Fruit fly (Drosophila melanogaster): Measurements from ENCODE around the gene ihog.
A peak's percentile ranks its signal among the peaks of the same experiment; 100 is the strongest.

ihog gene

dm6 chr2L:6925114-6925513 is 23.5 kb downstream of the ihog start:
- TF ChIP-seq noc (tag; optimal IDR thresholded peaks at IDR 0.05), result no peak

DNA sequence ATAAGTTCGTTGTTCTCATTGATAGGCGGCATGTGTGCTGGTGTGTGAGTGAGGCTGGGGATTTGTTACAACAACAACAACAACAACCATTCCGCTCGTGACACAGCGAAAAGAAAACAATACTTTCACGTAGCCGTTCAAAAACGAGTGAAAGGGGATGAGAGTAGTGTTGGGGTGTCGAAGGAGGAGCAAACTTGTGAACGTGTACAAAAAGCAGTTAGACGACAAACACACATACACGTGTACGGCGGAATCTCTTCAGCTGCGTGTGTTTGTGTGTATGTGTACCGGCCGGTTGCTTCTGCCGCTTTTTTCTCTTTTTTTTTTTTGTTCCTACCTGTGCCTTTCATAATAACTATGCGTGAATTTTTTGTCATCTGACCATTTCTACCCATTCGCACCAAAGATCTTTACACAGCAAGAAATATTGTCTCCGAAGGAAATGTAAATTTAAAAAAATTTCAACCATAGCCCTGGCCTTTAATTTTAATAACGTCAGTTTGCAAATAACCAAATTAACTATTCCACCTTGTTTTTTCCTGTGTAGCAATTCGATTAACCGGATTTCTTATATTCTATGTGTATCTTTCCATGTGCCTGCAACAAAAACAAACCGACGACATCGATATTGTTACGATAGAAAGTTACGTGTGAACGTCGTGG is 26.4 kb downstream of the ihog start:
- peak; percentile 81 for TF ChIP-seq noc (tag; optimal IDR thresholded peaks at IDR 0.05)

DNA sequence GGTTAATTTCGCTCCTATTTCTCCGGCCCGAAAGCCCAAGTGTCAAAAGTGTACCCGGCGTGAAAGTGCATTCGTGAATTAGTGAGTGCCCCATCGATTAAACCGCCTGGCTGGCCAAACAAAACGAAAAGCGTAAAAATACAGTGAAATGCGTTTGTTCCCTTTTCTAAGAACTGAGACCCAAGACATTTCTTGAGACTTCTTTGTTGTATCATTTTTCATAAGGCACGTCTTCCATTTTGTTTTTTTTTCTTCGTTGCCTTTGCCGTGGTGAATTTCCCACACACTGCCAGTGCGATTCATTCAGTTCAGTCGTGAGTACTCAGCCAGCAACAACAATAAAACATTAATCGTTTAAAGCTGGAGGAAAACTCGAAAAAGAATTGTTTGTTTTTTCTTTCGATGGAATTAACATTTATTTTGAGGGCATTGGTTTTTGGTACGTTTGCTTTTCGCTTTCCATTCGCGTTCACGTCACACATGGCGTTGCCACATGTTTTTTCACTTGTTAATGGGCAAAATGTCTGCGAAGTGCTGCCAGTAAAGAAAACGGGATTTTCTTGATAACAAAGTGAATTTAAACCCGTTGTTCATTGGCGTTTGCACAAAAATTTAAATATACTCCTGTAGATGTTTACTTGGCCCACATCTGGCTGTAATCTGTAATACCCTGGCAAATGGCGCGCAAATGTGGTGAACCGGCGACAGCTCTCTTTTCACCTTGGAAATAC is 27.1 kb downstream of the ihog start:
- no peak for TF ChIP-seq noc (tag; optimal IDR thresholded peaks at IDR 0.05)

DNA sequence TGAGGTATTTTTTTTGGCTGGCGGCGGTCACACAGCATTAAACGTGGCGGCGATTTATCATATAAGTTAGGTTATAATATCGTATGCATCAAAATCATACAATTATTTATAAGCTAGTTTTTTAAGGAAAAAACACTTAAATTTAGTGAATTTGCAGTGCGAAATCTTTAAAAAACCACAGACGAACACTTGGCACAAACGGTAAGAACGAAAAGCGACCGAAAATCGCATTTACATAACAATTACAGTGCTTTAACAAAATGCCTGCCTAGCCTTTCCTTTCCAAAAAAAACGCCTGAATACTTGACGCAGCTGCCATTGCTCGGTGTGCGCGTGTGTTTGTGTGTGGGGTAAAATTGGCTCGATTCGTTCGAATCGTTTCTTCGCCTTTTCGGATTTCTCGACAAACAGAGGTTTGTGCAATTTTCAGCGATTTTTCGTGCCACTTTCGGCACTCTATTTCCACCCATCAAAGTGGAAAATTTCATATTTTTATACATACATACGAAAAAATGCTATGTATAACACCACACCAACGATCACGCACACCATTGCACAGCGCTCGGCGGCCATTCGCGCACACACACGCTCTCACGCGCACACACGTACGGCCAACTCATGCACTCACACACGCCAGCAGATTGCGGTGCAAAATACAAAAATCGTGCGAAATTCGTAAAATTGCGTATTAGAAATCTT is 27.8 kb downstream of the ihog start, which contains the start of gene Hrb27C:
Gene Hrb27C, plus strand, starts transcription at position 44 of the 699 bp plus-strand sequence.
- TF ChIP-seq noc (tag; optimal IDR thresholded peaks at IDR 0.05), result no peak

dm6 chr2L:6919850-6920660 is 28.6 kb downstream of the ihog start, which contains the start of gene x16:
Gene x16 (minus strand): TSS chr2L:6920210.
- TF ChIP-seq noc (tag; optimal IDR thresholded peaks at IDR 0.05), result no peak

DNA sequence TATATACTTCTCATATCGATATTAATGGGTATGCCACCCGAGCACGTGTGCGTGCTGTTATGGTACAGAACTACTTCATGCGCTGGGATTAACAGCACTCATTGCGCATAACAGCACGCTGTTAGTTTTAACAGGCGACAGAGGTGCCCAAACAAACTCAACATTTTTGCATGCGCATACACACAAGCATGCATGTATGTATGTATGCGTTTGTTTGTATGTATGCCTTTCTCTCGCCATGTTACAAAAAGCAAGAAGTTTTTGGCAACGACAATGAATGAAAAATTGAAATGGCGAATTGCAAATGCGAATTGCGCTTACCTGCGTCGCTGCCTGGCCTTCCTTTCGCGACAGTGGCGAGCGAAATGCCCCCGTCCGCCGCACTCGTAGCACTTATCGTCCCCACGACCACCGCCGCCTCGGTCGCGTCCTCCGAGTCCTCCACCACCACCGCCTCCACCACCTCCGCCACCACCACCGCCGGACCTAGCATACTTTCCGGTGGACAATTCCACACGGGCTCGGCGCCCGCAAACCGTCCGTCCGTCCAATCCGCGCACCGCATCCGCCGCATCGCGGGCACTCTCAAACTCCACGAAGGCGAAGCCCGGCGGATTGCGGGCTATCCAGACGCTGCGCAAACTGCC is 29.3 kb downstream of the ihog start:
- no peak for TF ChIP-seq noc (tag; optimal IDR thresholded peaks at IDR 0.05)

DNA sequence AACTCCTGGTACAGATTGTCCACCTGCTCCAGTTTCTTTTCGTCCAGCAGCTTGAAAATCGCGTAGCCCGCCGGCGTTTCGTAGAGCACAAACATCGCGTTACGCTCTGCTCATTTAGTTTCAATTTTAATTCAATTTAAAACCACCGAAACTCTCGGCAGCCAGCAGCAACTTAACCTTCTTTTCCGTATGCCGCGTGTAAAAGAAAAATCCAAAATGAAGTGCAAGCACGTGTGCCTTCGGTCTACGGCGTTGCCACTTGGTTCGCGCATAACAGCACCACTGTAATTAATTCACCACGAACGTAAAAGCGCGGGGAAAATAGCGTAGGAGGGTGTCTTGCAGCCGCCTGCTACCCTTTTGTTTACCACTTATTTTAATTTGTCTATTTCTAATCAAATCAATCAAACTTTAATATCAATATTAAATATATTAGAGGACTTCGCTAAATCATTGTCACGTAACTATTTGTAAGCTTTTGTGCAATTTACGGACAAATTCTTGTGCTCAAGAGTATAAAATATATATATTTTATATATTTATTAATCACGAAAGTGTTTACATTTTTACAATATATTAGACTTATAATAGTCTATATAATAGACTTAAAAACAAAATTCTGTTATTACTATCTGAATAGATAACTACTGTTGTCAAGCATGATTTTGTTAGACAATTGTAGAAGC is 29.9 kb downstream of the ihog start, which contains the start of gene nop5:
Gene nop5, minus strand, starts transcription at position 227 of the 686 bp plus-strand sequence.
- TF ChIP-seq noc (tag; optimal IDR thresholded peaks at IDR 0.05), result no peak

DNA sequence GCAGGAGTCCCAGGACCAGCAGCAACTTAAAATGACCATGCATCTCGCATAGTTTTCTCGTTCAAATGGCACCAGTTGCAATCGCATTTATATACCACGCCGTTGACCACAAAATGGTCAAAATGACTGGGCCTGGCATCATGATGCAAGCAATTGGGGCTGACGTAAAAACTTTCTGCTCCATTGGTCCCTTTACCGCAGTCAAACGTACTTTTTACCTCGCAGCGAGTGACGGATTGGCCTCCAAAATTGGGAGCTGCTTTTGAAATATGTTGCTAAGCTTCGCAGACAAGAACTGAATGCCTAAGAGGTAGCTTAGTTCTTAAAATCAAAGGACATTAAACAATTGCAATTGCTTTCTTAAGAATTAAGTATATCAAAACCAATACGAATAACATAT is 32.3 kb downstream of the ihog start, which contains the start of gene CG32829:
Gene CG32829, minus strand, starts transcription at position 101 of the 400 bp plus-strand sequence.
- no peak for TF ChIP-seq noc (tag; optimal IDR thresholded peaks at IDR 0.05)

- no peak for TF ChIP-seq noc (tag; optimal IDR thresholded peaks at IDR 0.05)
These were observed 34.6 kb downstream of the ihog start, which contains the start of gene Wee1 for dm6 chr2L:6913964-6914363. Gene Wee1 (minus strand): TSS chr2L:6914138.

DNA sequence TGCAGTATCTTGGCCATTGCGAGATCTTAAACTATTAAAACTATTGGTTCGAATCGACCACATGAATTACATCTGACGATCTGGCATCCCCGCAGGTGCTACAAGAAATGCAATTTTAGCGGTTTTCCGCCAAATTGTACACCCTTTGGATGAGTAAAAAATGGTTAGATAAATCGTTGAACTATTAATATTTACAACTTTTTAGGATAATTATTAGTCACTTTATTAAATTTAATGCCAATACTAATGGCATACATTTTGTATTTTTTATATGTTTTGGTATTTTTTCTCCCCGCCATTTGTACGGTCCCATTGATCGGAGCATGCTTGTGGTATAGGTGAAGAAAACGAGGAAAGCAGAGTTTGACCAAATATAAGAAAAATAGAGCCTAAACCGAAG is 40.8 kb downstream of the ihog start, which contains the start of the genes Polr1F and Rat1:
Gene Polr1F, minus strand, starts transcription at position 84 of the 400 bp plus-strand sequence.
Gene Rat1, plus strand, starts transcription at position 323 of the 400 bp plus-strand sequence.
- TF ChIP-seq noc (tag; optimal IDR thresholded peaks at IDR 0.05), result no peak
